Worm (Caenorhabditis elegans) whole organism, young adult: ENCODE data around the gene cest-3.

Source experiments
- F23B12.7 ChIP-seq: sonication (generic microtip); optimal IDR thresholded peaks from 2 replicates; lab custom pipeline; 2017; ENCODE audit warnings: missing genetic modification characterization, mild to moderate bottlenecking, missing compliant biosample characterization, antibody characterized with exemption, moderate library complexity; ENCODE audit not compliant: insufficient read depth
- F49E8.2 ChIP-seq: sonication (generic microtip); optimal IDR thresholded peaks from 3 replicates; lab custom pipeline; 2017; ENCODE audit warnings: missing genetic modification characterization, mild to moderate bottlenecking, missing compliant biosample characterization, antibody characterized with exemption, moderate library complexity; ENCODE audit not compliant: insufficient read depth
- F57A8.1 ChIP-seq: fragments of 200-800 bp; sonication (Bioruptor generic); optimal IDR thresholded peaks from 2 replicates; lab custom pipeline; 2018; ENCODE audit warnings: mild to moderate bottlenecking, missing genetic modification characterization, moderate library complexity, missing compliant biosample characterization
- K12H6.12 ChIP-seq: fragments of 200-800 bp; sonication (Bioruptor generic); optimal IDR thresholded peaks from 2 replicates; lab custom pipeline; 2018; ENCODE audit warnings: mild to moderate bottlenecking, missing genetic modification characterization, missing compliant biosample characterization
- Y53F4B.3 ChIP-seq: fragments of 200-800 bp; sonication (Bioruptor generic); IDR thresholded peaks from 2 replicates; pipeline ENCODE4 v1.3.6; 2022; ENCODE audit warnings: missing genetic modification reagents, missing genetic modification characterization, missing compliant biosample characterization
- Y53G8AR.9 ChIP-seq: fragments of 200-800 bp; sonication (Bioruptor generic); conservative IDR thresholded peaks from 2 replicates; pipeline ENCODE4 v1.3.6; 2022; ENCODE audit warnings: missing genetic modification reagents, missing genetic modification characterization, missing compliant biosample characterization
- Y56A3A.18 ChIP-seq: fragments of 200-800 bp; sonication (Bioruptor generic); IDR thresholded peaks from 2 replicates; pipeline ENCODE4 v1.3.6; 2022; ENCODE audit warnings: missing genetic modification reagents, missing genetic modification characterization, missing compliant biosample characterization
- aptf-2 ChIP-seq: fragments of 200-800 bp; sonication (Bioruptor generic); conservative IDR thresholded peaks from 2 replicates; pipeline ENCODE4 v1.3.6; 2022; ENCODE audit warnings: missing genetic modification reagents, missing genetic modification characterization, missing compliant biosample characterization
- aptf-3 ChIP-seq: fragments of 200-800 bp; sonication (Bioruptor generic); IDR thresholded peaks from 2 replicates; pipeline ENCODE4 v1.3.6; 2022; ENCODE audit warnings: missing genetic modification characterization, missing compliant biosample characterization
- athp-1 ChIP-seq: sonication (generic microtip); optimal IDR thresholded peaks from 2 replicates; lab custom pipeline; 2017; ENCODE audit warnings: mild to moderate bottlenecking, missing genetic modification characterization, missing compliant biosample characterization
- attf-3 ChIP-seq: fragments of 200-800 bp; sonication (Bioruptor generic); conservative IDR thresholded peaks from 2 replicates; pipeline ENCODE4 v1.3.6; 2022; ENCODE audit warnings: missing genetic modification reagents, missing genetic modification characterization, missing compliant biosample characterization
- attf-5 ChIP-seq: fragments of 200-800 bp; sonication (Bioruptor generic); optimal IDR thresholded peaks from 2 replicates; lab custom pipeline; 2018; ENCODE audit warnings: mild to moderate bottlenecking, missing genetic modification characterization, missing compliant biosample characterization
- attf-6 ChIP-seq: fragments of 200-800 bp; sonication (Bioruptor generic); IDR thresholded peaks from 2 replicates; pipeline ENCODE4 v1.3.6; 2022; ENCODE audit warnings: missing genetic modification reagents, missing genetic modification characterization, missing compliant biosample characterization
- bed-1 ChIP-seq: fragments of 200-800 bp; sonication (Bioruptor generic); IDR thresholded peaks from 2 replicates; pipeline ENCODE4 v1.3.6; 2022; ENCODE audit warnings: missing genetic modification reagents, missing genetic modification characterization, missing compliant biosample characterization
- cebp-2 ChIP-seq: fragments of 200-800 bp; sonication (Bioruptor generic); IDR thresholded peaks from 2 replicates; pipeline ENCODE4 v1.3.6; 2022; ENCODE audit warnings: missing genetic modification characterization, missing compliant biosample characterization
- ceh-91 ChIP-seq: fragments of 200-800 bp; sonication (Bioruptor generic); IDR thresholded peaks from 2 replicates; pipeline ENCODE4 v1.3.6; 2022; ENCODE audit warnings: missing genetic modification reagents, missing genetic modification characterization, missing compliant biosample characterization
- egrh-3 ChIP-seq: fragments of 200-800 bp; sonication (Bioruptor generic); IDR thresholded peaks from 2 replicates; pipeline ENCODE4 v1.3.6; 2022; ENCODE audit warnings: missing genetic modification reagents, missing genetic modification characterization, missing compliant biosample characterization
- ekl-4 ChIP-seq: fragments of 200-800 bp; sonication (Bioruptor generic); IDR thresholded peaks from 2 replicates; pipeline ENCODE4 v1.3.6; 2022; ENCODE audit warnings: missing genetic modification reagents, missing genetic modification characterization, missing compliant biosample characterization
- ets-4 ChIP-seq: fragments of 200-800 bp; sonication (Bioruptor generic); optimal IDR thresholded peaks from 2 replicates; lab custom pipeline; 2018; ENCODE audit warnings: mild to moderate bottlenecking, missing genetic modification characterization, missing compliant biosample characterization
- gei-17 ChIP-seq: fragments of 200-800 bp; sonication (Bioruptor generic); optimal IDR thresholded peaks from 2 replicates; lab custom pipeline; 2018; ENCODE audit warnings: mild to moderate bottlenecking, missing genetic modification characterization, missing compliant biosample characterization
- hlh-12 ChIP-seq: sonication (generic microtip); optimal IDR thresholded peaks from 2 replicates; lab custom pipeline; 2016; ENCODE audit warnings: missing genetic modification characterization, missing compliant biosample characterization
- let-526 ChIP-seq: fragments of 200-800 bp; sonication (Bioruptor generic); IDR thresholded peaks from 2 replicates; pipeline ENCODE4 v1.3.6; 2022; ENCODE audit warnings: missing genetic modification reagents, missing genetic modification characterization, missing compliant biosample characterization
- lin-54 ChIP-seq: fragments of 200-800 bp; sonication (Bioruptor generic); optimal IDR thresholded peaks from 2 replicates; lab custom pipeline; 2018; ENCODE audit warnings: mild to moderate bottlenecking, missing genetic modification characterization, missing compliant biosample characterization
- lsy-27 ChIP-seq: sonication (generic microtip); optimal IDR thresholded peaks from 2 replicates; lab custom pipeline; 2017; ENCODE audit warnings: missing genetic modification characterization, mild to moderate bottlenecking, missing compliant biosample characterization, antibody characterized with exemption, missing genotype, borderline replicate concordance; ENCODE audit not compliant: insufficient read depth
- madf-6 ChIP-seq: fragments of 200-800 bp; sonication (Bioruptor generic); IDR thresholded peaks from 2 replicates; pipeline ENCODE4 v1.3.6; 2022; ENCODE audit warnings: missing genetic modification reagents, missing genetic modification characterization, missing compliant biosample characterization
- madf-8 ChIP-seq: fragments of 200-800 bp; sonication (Bioruptor generic); conservative IDR thresholded peaks from 2 replicates; pipeline ENCODE4 v1.3.6; 2022; ENCODE audit warnings: missing genetic modification reagents, missing genetic modification characterization, missing compliant biosample characterization
- mel-28 ChIP-seq: sonication (generic microtip); optimal IDR thresholded peaks from 2 replicates; lab custom pipeline; 2016; ENCODE audit warnings: borderline replicate concordance, mild to moderate bottlenecking, missing genetic modification characterization, missing compliant biosample characterization
- mes-4 ChIP-seq: sonication (generic microtip); optimal IDR thresholded peaks from 2 replicates; lab custom pipeline; 2016; ENCODE audit warnings: missing genotype, missing genetic modification characterization, missing compliant biosample characterization
- nhr-27 ChIP-seq: fragments of 200-800 bp; sonication (Bioruptor generic); optimal IDR thresholded peaks from 2 replicates; lab custom pipeline; 2018; ENCODE audit warnings: mild to moderate bottlenecking, missing genetic modification characterization, moderate library complexity, missing compliant biosample characterization
- nhr-80 ChIP-seq: sonication (generic microtip); optimal IDR thresholded peaks from 2 replicates; lab custom pipeline; 2016; ENCODE audit warnings: missing genetic modification characterization, missing compliant biosample characterization
- nhr-90 ChIP-seq: sonication (generic microtip); optimal IDR thresholded peaks from 2 replicates; lab custom pipeline; 2016; ENCODE audit warnings: missing genotype, mild to moderate bottlenecking, missing genetic modification characterization, missing compliant biosample characterization
- pbrm-1 ChIP-seq: fragments of 200-800 bp; sonication (Bioruptor generic); IDR thresholded peaks from 2 replicates; pipeline ENCODE4 v1.3.6; 2022; ENCODE audit warnings: missing genetic modification reagents, missing genetic modification characterization, missing compliant biosample characterization
- rec-8 ChIP-seq, 2 experiments: sonication (generic microtip); optimal IDR thresholded peaks; 2 replicates each; lab custom pipeline; 2016; ENCODE audit warnings: mild to moderate bottlenecking in 2 of 2, missing genetic modification characterization in 2 of 2, missing genetic modification reagents in 2 of 2, missing genotype in 2 of 2, missing biosample characterization in 1 of 2, missing compliant biosample characterization in 1 of 2, moderate library complexity in 1 of 2
- repo-1 ChIP-seq: sonication (generic microtip); optimal IDR thresholded peaks from 2 replicates; lab custom pipeline; 2017; ENCODE audit warnings: mild to moderate bottlenecking, missing genetic modification characterization, missing compliant biosample characterization
- sea-2 ChIP-seq: fragments of 200-800 bp; sonication (Bioruptor generic); IDR thresholded peaks from 2 replicates; pipeline ENCODE4 v1.3.6; 2022; ENCODE audit warnings: missing genetic modification characterization, missing compliant biosample characterization
- sptf-2 ChIP-seq: fragments of 200-800 bp; sonication (Bioruptor generic); optimal IDR thresholded peaks from 2 replicates; lab custom pipeline; 2018; ENCODE audit warnings: mild to moderate bottlenecking, missing genetic modification characterization, missing compliant biosample characterization
- tlf-1 ChIP-seq: fragments of 200-800 bp; sonication (Bioruptor generic); optimal IDR thresholded peaks from 2 replicates; lab custom pipeline; 2018; ENCODE audit warnings: mild to moderate bottlenecking, missing genetic modification characterization, missing compliant biosample characterization
- ztf-25 ChIP-seq: fragments of 200-800 bp; sonication (Bioruptor generic); IDR thresholded peaks from 2 replicates; pipeline ENCODE4 v1.3.6; 2022; ENCODE audit warnings: missing genetic modification reagents, missing genetic modification characterization, missing compliant biosample characterization
- ztf-28 ChIP-seq: fragments of 200-800 bp; sonication (Bioruptor generic); IDR thresholded peaks from 2 replicates; pipeline ENCODE4 v1.3.6; 2022; ENCODE audit warnings: missing genetic modification reagents, missing genetic modification characterization, missing compliant biosample characterization
- ztf-3 ChIP-seq: fragments of 200-800 bp; sonication (Bioruptor generic); optimal IDR thresholded peaks from 2 replicates; lab custom pipeline; 2018; ENCODE audit warnings: mild to moderate bottlenecking, missing genetic modification characterization, missing compliant biosample characterization

Gene cest-3

ce11 chrX:12210145-12211032, 31.1 kb upstream of the cest-3 start:
- no peak for TF ChIP-seq sea-2 (GFP tag; lab: Robert Waterston, UW)
- TF ChIP-seq attf-5 (GFP tag; lab: Kevin White, UChicago), result no peak
- TF ChIP-seq nhr-80 (tag; lab: Kevin White, UChicago), result peak; percentile 51

ce11 chrX:12212801-12213200, 28.6 kb upstream of the cest-3 start, which contains the start of gene cab-1:
Gene cab-1, minus strand, starts transcription at chrX:12212901.
- no peak for TF ChIP-seq bed-1
- TF ChIP-seq let-526 (GFP tag; lab: Robert Waterston, UW), result no peak
- TF ChIP-seq gei-17 (GFP tag; lab: Kevin White, UChicago), result no peak
- TF ChIP-seq Y53G8AR.9 (GFP tag; lab: Robert Waterston, UW), result no peak
- TF ChIP-seq ets-4 (GFP tag; lab: Kevin White, UChicago), result no peak
- TF ChIP-seq aptf-2, result no peak
- TF ChIP-seq tlf-1 (GFP tag; lab: Kevin White, UChicago), result no peak
- TF ChIP-seq nhr-27 (tag; lab: Kevin White, UChicago), result no peak
- TF ChIP-seq sptf-2 (GFP tag; lab: Kevin White, UChicago), result no peak
- no peak for TF ChIP-seq Y56A3A.18 (GFP tag; lab: Robert Waterston, UW)
- no peak for TF ChIP-seq madf-6 (GFP tag; lab: Robert Waterston, UW)
- TF ChIP-seq lin-54 (GFP tag; lab: Kevin White, UChicago), result no peak
- no peak for TF ChIP-seq aptf-3

ce11 chrX:12216943-12217342, 24.5 kb upstream of the cest-3 start, which contains the start of gene C23H4.8:
Gene C23H4.8, plus strand, starts transcription at chrX:12217243.
- TF ChIP-seq F49E8.2 (no peak), aptf-3 (no peak), athp-1 (no peak), pbrm-1 (GFP tag; lab: Robert Waterston, UW) (no peak), attf-6 (GFP tag; lab: Robert Waterston, UW) (no peak), sea-2 (GFP tag; lab: Robert Waterston, UW) (no peak), lsy-27 (tag; lab: Kevin White, UChicago) (no peak), nhr-90 (tag; lab: Kevin White, UChicago) (no peak), cebp-2 (GFP tag; lab: Robert Waterston, UW) (no peak), K12H6.12 (tag; lab: Kevin White, UChicago) (no peak)
- TF ChIP-seq, all 124 proteins: peak for 0

ce11 chrX:12219477-12219876, 22.0 kb upstream of the cest-3 start, which contains the start of gene cest-8:
Gene cest-8, plus strand, starts transcription at chrX:12219660.
- TF ChIP-seq mes-4 (tag; lab: Kevin White, UChicago), result no peak
- TF ChIP-seq attf-6 (GFP tag; lab: Robert Waterston, UW), result no peak
- no peak for TF ChIP-seq F23B12.7
- TF ChIP-seq rec-8 (tag; optimal IDR thresholded peaks at IDR 0.05; lab: Kevin White, UChicago), result no peak
- no peak for TF ChIP-seq egrh-3
- TF ChIP-seq ekl-4 (GFP tag; lab: Robert Waterston, UW), result no peak
- no peak for TF ChIP-seq K12H6.12 (tag; lab: Kevin White, UChicago)
- no peak for TF ChIP-seq mel-28 (tag; lab: Kevin White, UChicago)
- TF ChIP-seq attf-3, result no peak
- no peak for TF ChIP-seq ztf-25
- TF ChIP-seq bed-1, result no peak
- TF ChIP-seq repo-1 (tag; lab: Kevin White, UChicago), result no peak
- TF ChIP-seq hlh-12 (tag; lab: Kevin White, UChicago), result no peak
- TF ChIP-seq ztf-28, result no peak
- no peak for TF ChIP-seq ztf-3 (GFP tag; lab: Kevin White, UChicago)
- no peak for TF ChIP-seq madf-8 (GFP tag; lab: Robert Waterston, UW)
- TF ChIP-seq F57A8.1 (GFP tag; lab: Kevin White, UChicago), result no peak
- TF ChIP-seq Y53F4B.3, result no peak
- no peak for TF ChIP-seq ceh-91 (GFP tag; lab: Robert Waterston, UW)
- TF ChIP-seq nhr-80 (tag; lab: Kevin White, UChicago), result no peak
- TF ChIP-seq, all 124 proteins: peak for 0
